Worm (Caenorhabditis elegans): Measurements from ENCODE around the gene R07E5.17.

The R07E5.17 gene

ce11 chrIII:4384487-4384886 is 19.7 kb downstream of the R07E5.17 start, which contains the start of gene pals-28:
pals-28 (plus strand) TSS chrIII:4384787.
- TF ChIP-seq athp-1 (tag; optimal IDR thresholded peaks at IDR 0.05) (no peak), lin-35 (GFP tag; optimal IDR thresholded peaks at IDR 0.05) (no peak), B0035.1 (tag; optimal IDR thresholded peaks at IDR 0.05) (no peak), snpc-1.3 (tag; optimal IDR thresholded peaks at IDR 0.05; ENCODE audit: insufficient read depth) (no peak), snpc-3.4 (tag; optimal IDR thresholded peaks at IDR 0.05) (no peak), ceh-27 (GFP tag; optimal IDR thresholded peaks at IDR 0.05) (no peak), ztf-25 (GFP tag; IDR thresholded peaks at IDR 0.05) (no peak), lin-26 (GFP tag; IDR thresholded peaks at IDR 0.05) (no peak), zim-3 (tag; optimal IDR thresholded peaks at IDR 0.05) (no peak), mel-28 (tag; optimal IDR thresholded peaks at IDR 0.05; ENCODE audit: borderline replicate concordance) (no peak), xnd-1 (tag; optimal IDR thresholded peaks at IDR 0.05) (no peak), F33H1.4 (GFP tag; IDR thresholded peaks at IDR 0.05) (no peak), ztf-18 (tag; optimal IDR thresholded peaks at IDR 0.05) (no peak), nhr-90 (tag; optimal IDR thresholded peaks at IDR 0.05) (no peak), ztf-6 (GFP tag; IDR thresholded peaks at IDR 0.05) (no peak), Y95B8A.8 (GFP tag; IDR thresholded peaks at IDR 0.05) (no peak), tbx-9 (tag; optimal IDR thresholded peaks at IDR 0.05; ENCODE audit: borderline replicate concordance) (no peak), repo-1 (tag; optimal IDR thresholded peaks at IDR 0.05) (no peak), ztf-22 (GFP tag; optimal IDR thresholded peaks at IDR 0.05) (no peak)

- TF ChIP-seq ets-4 (GFP tag; optimal IDR thresholded peaks at IDR 0.05), result no peak
- no peak for TF ChIP-seq nfya-2 (GFP tag; IDR thresholded peaks at IDR 0.05)
- TF ChIP-seq Y56A3A.18 (GFP tag; IDR thresholded peaks at IDR 0.05), result no peak
- no peak for TF ChIP-seq tbx-9 (tag; optimal IDR thresholded peaks at IDR 0.05; ENCODE audit: borderline replicate concordance)
- no peak for TF ChIP-seq Y53F4B.3 (GFP tag; IDR thresholded peaks at IDR 0.05)
- no peak for TF ChIP-seq ztf-26 (tag; optimal IDR thresholded peaks at IDR 0.05)
- no peak for TF ChIP-seq hmg-1.2 (GFP tag; IDR thresholded peaks at IDR 0.05)
- TF ChIP-seq F33H1.4 (GFP tag; IDR thresholded peaks at IDR 0.05), result no peak
- no peak for TF ChIP-seq madf-10 (tag; optimal IDR thresholded peaks at IDR 0.05)
- TF ChIP-seq ekl-4 (GFP tag; IDR thresholded peaks at IDR 0.05), result no peak
- TF ChIP-seq lag-1 (GFP tag; IDR thresholded peaks at IDR 0.05), result no peak
These were observed 22.1 kb downstream of the R07E5.17 start for ce11 chrIII:4382118-4382517.

ce11 chrIII:4381343-4381742 is 22.9 kb downstream of the R07E5.17 start, which contains the start of gene pals-27:
pals-27 (plus strand) TSS chrIII:4381643.
- TF ChIP-seq nfya-1 (tag; optimal IDR thresholded peaks at IDR 0.05; ENCODE audit: borderline replicate concordance, insufficient read depth) (no peak), repo-1 (tag; optimal IDR thresholded peaks at IDR 0.05) (no peak)

- TF ChIP-seq hmg-1.2 (GFP tag; IDR thresholded peaks at IDR 0.05) (peak; percentile 69; the same call in 1 of the 2 replicates), lsy-27 (tag; optimal IDR thresholded peaks at IDR 0.05; ENCODE audit: borderline replicate concordance, insufficient read depth) (no peak)
These were observed 23.4 kb downstream of the R07E5.17 start for ce11 chrIII:4380835-4381234.

- TF ChIP-seq chd-7 (tag; optimal IDR thresholded peaks at IDR 0.05), result no peak
- TF ChIP-seq mes-4 (tag; optimal IDR thresholded peaks at IDR 0.05), result no peak
- no peak for TF ChIP-seq rcor-1 (GFP tag; IDR thresholded peaks at IDR 0.05)
- no peak for TF ChIP-seq nfyb-1 (GFP tag; IDR thresholded peaks at IDR 0.05)
- no peak for TF ChIP-seq ztf-25 (GFP tag; IDR thresholded peaks at IDR 0.05)
- no peak for TF ChIP-seq fkh-3 (tag; optimal IDR thresholded peaks at IDR 0.05)
- TF ChIP-seq F55B11.4 (tag; optimal IDR thresholded peaks at IDR 0.05; ENCODE audit: borderline replicate concordance, insufficient read depth), result no peak
- no peak for TF ChIP-seq nhr-80 (tag; optimal IDR thresholded peaks at IDR 0.05)
- TF ChIP-seq tbp1 (GFP tag; optimal IDR thresholded peaks at IDR 0.05), result no peak
- TF ChIP-seq efl-1 (GFP tag; optimal IDR thresholded peaks at IDR 0.05), result no peak
- no peak for TF ChIP-seq die-1 (tag; optimal IDR thresholded peaks at IDR 0.05)
- no peak for TF ChIP-seq egl-44 (GFP tag; IDR thresholded peaks at IDR 0.05)
- no peak for TF ChIP-seq ztf-3 (GFP tag; optimal IDR thresholded peaks at IDR 0.05)
- TF ChIP-seq tbx-9 (tag; optimal IDR thresholded peaks at IDR 0.05; ENCODE audit: borderline replicate concordance), result no peak
- no peak for TF ChIP-seq madf-6 (GFP tag; IDR thresholded peaks at IDR 0.05)
These were observed 24.5 kb downstream of the R07E5.17 start, which contains the start of gene B0284.3 for ce11 chrIII:4379717-4380116. B0284.3 (minus strand) TSS chrIII:4379817.

All from whole organism, young adult.